Fruit fly (Drosophila melanogaster): ENCODE measurements around the gene CG17233.

DNA sequence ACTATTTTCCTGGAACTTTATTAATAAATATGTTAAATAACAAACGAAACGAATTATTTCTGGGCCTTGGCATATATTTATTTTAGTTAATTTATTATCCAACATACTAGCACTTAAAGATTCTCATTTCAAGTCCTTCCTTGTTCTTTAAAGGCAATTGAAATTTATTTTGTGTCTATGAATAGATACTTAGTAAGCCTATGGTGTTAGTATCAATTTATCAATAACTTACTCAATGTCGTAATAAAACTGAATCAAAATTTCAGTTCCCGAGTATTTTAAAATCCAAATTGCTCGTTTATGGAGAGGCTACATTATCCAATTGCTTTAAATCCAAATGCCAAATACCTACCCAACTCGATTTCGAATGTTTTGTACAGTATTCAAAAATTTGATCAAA, 23.8 kb upstream of the CG17233 start, which contains the start of gene CG32228:
- no peak for TF ChIP-seq CG13204 (GFP tag; optimal IDR thresholded peaks at IDR 0.05)
- no peak for TF ChIP-seq CG14655 (GFP tag; optimal IDR thresholded peaks at IDR 0.05)
- no peak for TF ChIP-seq CG17806 (tag; optimal IDR thresholded peaks at IDR 0.05)
- no peak for TF ChIP-seq Pif1A (GFP tag; optimal IDR thresholded peaks at IDR 0.05)
